Fruit fly (Drosophila melanogaster): ENCODE measurements around the gene ppk10.

ppk10 gene

dm6 chr2L:10488484-10489223 is 36.5 kb upstream of the ppk10 start, which contains the start of the genes Cog4 and CG6144 (continued):
- TF ChIP-seq onecut (GFP tag; IDR thresholded peaks at IDR 0.05) (peak; percentile 91), Elba2 (GFP tag; optimal IDR thresholded peaks at IDR 0.05) (peak; percentile 68), CG13775 (GFP tag; optimal IDR thresholded peaks at IDR 0.05) (peak; percentile 11), CG6791 (GFP tag; IDR thresholded peaks at IDR 0.05; ENCODE audit: partially characterized antibody) (peak; percentile 77), chinmo (GFP tag; IDR thresholded peaks at IDR 0.05; ENCODE audit: partially characterized antibody) (0 out of 4 replicates have a peak, but pooled peaks have one; percentile 73), MESR4 (GFP tag; optimal IDR thresholded peaks at IDR 0.05) (peak; percentile 31), gcm (GFP tag; optimal IDR thresholded peaks at IDR 0.05) (no peak), gfzf (GFP tag; optimal IDR thresholded peaks at IDR 0.05) (peak; percentile 56), CG7839 (tag; optimal IDR thresholded peaks at IDR 0.05) (no peak), mld (GFP tag; IDR thresholded peaks at IDR 0.05; ENCODE audit: partially characterized antibody) (no peak), CG17385 (GFP tag; optimal IDR thresholded peaks at IDR 0.05) (no peak), slbo (GFP tag; IDR thresholded peaks at IDR 0.05) (peak; percentile 51; the same call in 1 of the 2 replicates), CG10979 (tag; optimal IDR thresholded peaks at IDR 0.05) (peak; percentile 14), CG8359 (GFP tag; optimal IDR thresholded peaks at IDR 0.05; ENCODE audit: borderline replicate concordance) (no peak), Hr51 (GFP tag; optimal IDR thresholded peaks at IDR 0.05) (no peak), Max (GFP tag; optimal IDR thresholded peaks at IDR 0.05) (peak; percentile 27), CG34422 (GFP tag; IDR thresholded peaks at IDR 0.05) (peak; percentile 55; the same call in 1 of the 3 replicates), dpn (GFP tag; optimal IDR thresholded peaks at IDR 0.05) (peak; percentile 4 to 6), inv (GFP tag; IDR thresholded peaks at IDR 0.05; ENCODE audit: partially characterized antibody) (peak; percentile 68), bbx (GFP tag; IDR thresholded peaks at IDR 0.05; ENCODE audit: partially characterized antibody) (peak; percentile 75), trem (tag; optimal IDR thresholded peaks at IDR 0.05) (peak; percentile 57), vnd (GFP tag; IDR thresholded peaks at IDR 0.05; ENCODE audit: partially characterized antibody) (peak; percentile 68), cas (GFP tag; IDR thresholded peaks at IDR 0.05) (no peak), Mes4 (GFP tag; optimal IDR thresholded peaks at IDR 0.05) (no peak), CG11398 (GFP tag; optimal IDR thresholded peaks at IDR 0.05) (no peak), HLH4C (GFP tag; IDR thresholded peaks at IDR 0.05; ENCODE audit: partially characterized antibody) (peak; percentile 79), YL-1 (GFP tag; optimal IDR thresholded peaks at IDR 0.05) (peak; percentile 56), row (GFP tag; IDR thresholded peaks at IDR 0.05) (peak; percentile 84), CG30020 (tag; optimal IDR thresholded peaks at IDR 0.05) (peak; percentile 65), CG2120 (GFP tag; optimal IDR thresholded peaks at IDR 0.05) (peak; percentile 54), phol (tag; optimal IDR thresholded peaks at IDR 0.05) (peak; percentile 48), otp (GFP tag; IDR thresholded peaks at IDR 0.05) (0 out of 3 replicates have a peak, but pooled peaks have one; percentile 8), HLH3B (GFP tag; IDR thresholded peaks at IDR 0.05) (no peak), Ptx1 (GFP tag; IDR thresholded peaks at IDR 0.05) (peak; percentile 19; the same call in 1 of the 2 replicates), usp (GFP tag; optimal IDR thresholded peaks at IDR 0.05) (no peak), E2f1 (GFP tag; IDR thresholded peaks at IDR 0.05) (no peak), tll (GFP tag; optimal IDR thresholded peaks at IDR 0.05) (peak in 1 of 2 experiments; percentile 78), hbn (GFP tag; IDR thresholded peaks at IDR 0.05; ENCODE audit: partially characterized antibody) (peak; percentile 82), CG8089 (GFP tag; optimal IDR thresholded peaks at IDR 0.05) (no peak), Eip74EF (GFP tag; optimal IDR thresholded peaks at IDR 0.05) (no peak), CG4424 (GFP tag; optimal IDR thresholded peaks at IDR 0.05) (no peak), CG34224 (GFP tag; IDR thresholded peaks at IDR 0.05; ENCODE audit: partially characterized antibody) (peak; percentile 82), CG3995 (GFP tag; optimal IDR thresholded peaks at IDR 0.05) (peak; percentile 91)

Measured in whole organism, embryonic.